Fruit fly (Drosophila melanogaster) whole organism, embryonic: ENCODE measurements around the gene CG15638.

Source experiments
- CG30431 ChIP-seq: fragments of 200-800 bp; sonication (Bioruptor generic); optimal IDR thresholded peaks from 2 replicates; lab custom pipeline; 2017; ENCODE audit warnings: missing biosample characterization, missing genetic modification characterization
- CG3838 ChIP-seq: fragments of 200-800 bp; sonication (Bioruptor generic); optimal IDR thresholded peaks from 3 replicates; lab custom pipeline; 2016; ENCODE audit warnings: missing biosample characterization, missing genetic modification characterization
- CTCF ChIP-seq: fragments of 200-800 bp; sonication (Bioruptor generic); optimal IDR thresholded peaks from 2 replicates; lab custom pipeline; 2017; ENCODE audit warnings: missing biosample characterization, mild to moderate bottlenecking, missing genetic modification characterization, moderate library complexity
- E2f2 ChIP-seq: fragments of 200-800 bp; sonication (Bioruptor generic); IDR thresholded peaks from 2 replicates; pipeline ENCODE4 v1.3.6; 2022; ENCODE audit warnings: missing biosample characterization, missing genetic modification characterization
- Hr3 ChIP-seq: fragments of 200-800 bp; sonication (Bioruptor generic); optimal IDR thresholded peaks from 3 replicates; lab custom pipeline; 2016; ENCODE audit warnings: missing biosample characterization, missing genetic modification characterization
- NfI ChIP-seq: fragments of 200-800 bp; sonication (Bioruptor generic); optimal IDR thresholded peaks from 3 replicates; lab custom pipeline; 2018; ENCODE audit warnings: missing biosample characterization, mild to moderate bottlenecking, missing genetic modification characterization, moderate library complexity
- hb ChIP-seq: fragments of 200-800 bp; sonication (Bioruptor generic); IDR thresholded peaks from 3 replicates; pipeline ENCODE4 v1.3.6; 2022; ENCODE audit warnings: missing biosample characterization, missing genetic modification characterization; ENCODE audit not compliant: partially characterized antibody
- kni ChIP-seq: fragments of 200-800 bp; sonication (Bioruptor generic); optimal IDR thresholded peaks from 3 replicates; lab custom pipeline; 2017; ENCODE audit warnings: mild to moderate bottlenecking, missing biosample characterization, missing genetic modification reagents, missing genetic modification characterization

DNA sequence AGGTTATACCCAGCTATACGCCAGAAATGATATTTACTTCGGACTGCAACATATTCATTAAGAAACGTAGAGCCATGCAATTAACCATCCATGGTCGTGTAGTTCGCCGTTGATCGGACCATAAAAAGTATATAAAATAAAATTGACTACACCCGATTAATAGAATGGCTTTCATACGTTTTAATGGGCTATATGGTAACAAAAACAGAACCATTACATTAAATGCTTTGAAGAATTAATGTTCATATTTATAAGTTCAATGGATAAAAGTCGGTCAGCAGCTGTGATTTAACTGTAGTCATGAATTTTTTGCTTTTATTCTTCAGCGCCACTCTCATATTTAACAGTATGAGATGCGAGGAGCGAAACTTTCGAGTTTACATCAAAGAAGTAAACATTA is 3.1 kb downstream of the CG15638 start, which contains the start of gene CG33645:
- TF ChIP-seq kni (GFP tag; lab: Kevin White, UChicago) (no peak), E2f2 (GFP tag; lab: Robert Waterston, UW) (no peak), NfI (no peak), CTCF (GFP tag; lab: Kevin White, UChicago) (no peak), CG30431 (GFP tag; lab: Kevin White, UChicago) (no peak), Hr3 (GFP tag; lab: Kevin White, UChicago) (no peak), CG3838 (GFP tag; lab: Kevin White, UChicago) (no peak), hb (no peak)
